Worm (Caenorhabditis elegans) whole organism, young adult: ENCODE measurements around the gene R08C7.12.

Source experiments
- B0261.1 ChIP-seq: sonication (generic microtip); optimal IDR thresholded peaks from 2 replicates; lab custom pipeline; 2016; ENCODE audit warnings: mild to moderate bottlenecking, missing genetic modification characterization, moderate library complexity, missing compliant biosample characterization
- B0336.3 ChIP-seq: fragments of 200-800 bp; sonication (Bioruptor generic); IDR thresholded peaks from 2 replicates; pipeline ENCODE4 v1.3.6; 2022; ENCODE audit warnings: missing genetic modification characterization, missing compliant biosample characterization
- C17E4.6 ChIP-seq: fragments of 200-800 bp; sonication (Bioruptor generic); IDR thresholded peaks from 2 replicates; pipeline ENCODE4 v1.3.6; 2022; ENCODE audit warnings: missing genetic modification reagents, missing genetic modification characterization, missing compliant biosample characterization
- F10E7.11 ChIP-seq: sonication (generic microtip); optimal IDR thresholded peaks from 2 replicates; lab custom pipeline; 2017; ENCODE audit warnings: mild to moderate bottlenecking, missing genetic modification characterization, moderate library complexity, missing compliant biosample characterization
- F23B12.7 ChIP-seq: sonication (generic microtip); optimal IDR thresholded peaks from 2 replicates; lab custom pipeline; 2017; ENCODE audit warnings: missing genetic modification characterization, mild to moderate bottlenecking, missing compliant biosample characterization, antibody characterized with exemption, moderate library complexity; ENCODE audit not compliant: insufficient read depth
- F39B2.1 ChIP-seq: fragments of 200-800 bp; sonication (Bioruptor generic); IDR thresholded peaks from 2 replicates; pipeline ENCODE4 v1.3.6; 2022; ENCODE audit warnings: missing genetic modification reagents, missing genetic modification characterization, missing compliant biosample characterization
- F49E8.2 ChIP-seq: sonication (generic microtip); optimal IDR thresholded peaks from 3 replicates; lab custom pipeline; 2017; ENCODE audit warnings: missing genetic modification characterization, mild to moderate bottlenecking, missing compliant biosample characterization, antibody characterized with exemption, moderate library complexity; ENCODE audit not compliant: insufficient read depth
- K11D2.4 ChIP-seq: fragments of 200-800 bp; sonication (Bioruptor generic); IDR thresholded peaks from 2 replicates; pipeline ENCODE4 v1.3.6; 2022; ENCODE audit warnings: missing genetic modification reagents, missing genetic modification characterization, missing compliant biosample characterization
- Y95B8A.8 ChIP-seq: fragments of 200-800 bp; sonication (Bioruptor generic); IDR thresholded peaks from 2 replicates; pipeline ENCODE4 v1.3.6; 2022; ENCODE audit warnings: missing genetic modification reagents, missing genetic modification characterization, missing compliant biosample characterization
- aptf-2 ChIP-seq: fragments of 200-800 bp; sonication (Bioruptor generic); conservative IDR thresholded peaks from 2 replicates; pipeline ENCODE4 v1.3.6; 2022; ENCODE audit warnings: missing genetic modification reagents, missing genetic modification characterization, missing compliant biosample characterization
- aptf-3 ChIP-seq: fragments of 200-800 bp; sonication (Bioruptor generic); IDR thresholded peaks from 2 replicates; pipeline ENCODE4 v1.3.6; 2022; ENCODE audit warnings: missing genetic modification characterization, missing compliant biosample characterization
- athp-1 ChIP-seq: sonication (generic microtip); optimal IDR thresholded peaks from 2 replicates; lab custom pipeline; 2017; ENCODE audit warnings: mild to moderate bottlenecking, missing genetic modification characterization, missing compliant biosample characterization
- attf-6 ChIP-seq: fragments of 200-800 bp; sonication (Bioruptor generic); IDR thresholded peaks from 2 replicates; pipeline ENCODE4 v1.3.6; 2022; ENCODE audit warnings: missing genetic modification reagents, missing genetic modification characterization, missing compliant biosample characterization
- ceh-100 ChIP-seq: fragments of 200-800 bp; sonication (Bioruptor generic); IDR thresholded peaks from 2 replicates; pipeline ENCODE4 v1.3.6; 2022; ENCODE audit warnings: missing genetic modification reagents, missing genetic modification characterization, missing compliant biosample characterization
- ceh-27 ChIP-seq: fragments of 200-800 bp; sonication (Bioruptor generic); optimal IDR thresholded peaks from 2 replicates; lab custom pipeline; 2018; ENCODE audit warnings: mild to moderate bottlenecking, missing genetic modification characterization, moderate library complexity, missing compliant biosample characterization
- ceh-58 ChIP-seq: fragments of 200-800 bp; sonication (Bioruptor generic); IDR thresholded peaks from 2 replicates; pipeline ENCODE4 v1.3.6; 2022; ENCODE audit warnings: missing genetic modification characterization, missing compliant biosample characterization
- dox-1 ChIP-seq: fragments of 200-800 bp; sonication (Bioruptor generic); IDR thresholded peaks from 2 replicates; pipeline ENCODE4 v1.3.6; 2022; ENCODE audit warnings: missing genetic modification reagents, missing genetic modification characterization, missing compliant biosample characterization
- dpl-1 ChIP-seq: fragments of 150-350 bp; optimal IDR thresholded peaks from 2 replicates; lab custom pipeline; 2014; ENCODE audit warnings: missing biosample characterization, missing genetic modification reagents, missing genetic modification characterization
- egl-44 ChIP-seq: fragments of 200-800 bp; sonication (Bioruptor generic); IDR thresholded peaks from 2 replicates; pipeline ENCODE4 v1.3.6; 2022; ENCODE audit warnings: missing genetic modification reagents, missing genetic modification characterization, missing compliant biosample characterization
- egrh-3 ChIP-seq: fragments of 200-800 bp; sonication (Bioruptor generic); IDR thresholded peaks from 2 replicates; pipeline ENCODE4 v1.3.6; 2022; ENCODE audit warnings: missing genetic modification reagents, missing genetic modification characterization, missing compliant biosample characterization
- fkh-3 ChIP-seq: sonication (generic microtip); optimal IDR thresholded peaks from 2 replicates; lab custom pipeline; 2016; ENCODE audit warnings: mild to moderate bottlenecking, missing genetic modification characterization, missing compliant biosample characterization
- gei-17 ChIP-seq: fragments of 200-800 bp; sonication (Bioruptor generic); optimal IDR thresholded peaks from 2 replicates; lab custom pipeline; 2018; ENCODE audit warnings: mild to moderate bottlenecking, missing genetic modification characterization, missing compliant biosample characterization
- hrde-1 ChIP-seq: sonication (generic microtip); optimal IDR thresholded peaks from 2 replicates; lab custom pipeline; 2016; ENCODE audit warnings: missing genetic modification characterization, mild to moderate bottlenecking, missing compliant biosample characterization, moderate library complexity, missing genotype, missing genetic modification reagents, borderline replicate concordance
- hsf-1 ChIP-seq: fragments of 200-800 bp; sonication (Bioruptor generic); IDR thresholded peaks from 2 replicates; pipeline ENCODE4 v1.3.6; 2022; ENCODE audit warnings: missing genetic modification reagents, missing genetic modification characterization, missing compliant biosample characterization
- lag-1 ChIP-seq: fragments of 200-800 bp; sonication (Bioruptor generic); IDR thresholded peaks from 2 replicates; pipeline ENCODE4 v1.3.6; 2022; ENCODE audit warnings: missing genetic modification reagents, missing genetic modification characterization, missing compliant biosample characterization
- lin-35 ChIP-seq, 3 experiments: fragments of 150-350 bp in 2 of 3; sonication (generic microtip) in 1 of 3; optimal IDR thresholded peaks; 2 replicates each; lab custom pipeline; 2014 to 2018; ENCODE audit warnings: missing biosample characterization in 3 of 3, missing genetic modification characterization in 3 of 3, missing genetic modification reagents in 3 of 3
- lin-40 ChIP-seq: sonication (generic microtip); optimal IDR thresholded peaks from 2 replicates; lab custom pipeline; 2016; ENCODE audit warnings: missing genetic modification characterization, mild to moderate bottlenecking, missing compliant biosample characterization, missing genotype, missing genetic modification reagents
- lin-54 ChIP-seq: fragments of 200-800 bp; sonication (Bioruptor generic); optimal IDR thresholded peaks from 2 replicates; lab custom pipeline; 2018; ENCODE audit warnings: mild to moderate bottlenecking, missing genetic modification characterization, missing compliant biosample characterization
- lsl-1 ChIP-seq: fragments of 200-800 bp; sonication (Bioruptor generic); optimal IDR thresholded peaks from 2 replicates; lab custom pipeline; 2018; ENCODE audit warnings: mild to moderate bottlenecking, missing genetic modification characterization, moderate library complexity, missing compliant biosample characterization
- mxl-1 ChIP-seq: sonication (generic microtip); optimal IDR thresholded peaks from 2 replicates; lab custom pipeline; 2016; ENCODE audit warnings: missing genetic modification characterization, missing compliant biosample characterization
- nfya-1 ChIP-seq: sonication (generic microtip); optimal IDR thresholded peaks from 2 replicates; lab custom pipeline; 2017; ENCODE audit warnings: antibody characterized with exemption, missing compliant biosample characterization, missing genetic modification characterization, borderline replicate concordance; ENCODE audit not compliant: insufficient read depth
- nhr-120 ChIP-seq: fragments of 200-800 bp; sonication (Bioruptor generic); IDR thresholded peaks from 2 replicates; pipeline ENCODE4 v1.3.6; 2022; ENCODE audit warnings: missing genetic modification characterization, missing compliant biosample characterization
- nhr-179 ChIP-seq: sonication (generic microtip); optimal IDR thresholded peaks from 2 replicates; lab custom pipeline; 2016; ENCODE audit warnings: mild to moderate bottlenecking, missing genetic modification characterization, missing compliant biosample characterization
- pha-4 ChIP-seq: fragments of 150-350 bp; sonication (generic microtip); optimal IDR thresholded peaks from 2 replicates; lab custom pipeline; 2014; ENCODE audit warnings: missing biosample characterization, missing genetic modification reagents, missing genetic modification characterization
- rcor-1 ChIP-seq: fragments of 200-800 bp; sonication (Bioruptor generic); IDR thresholded peaks from 2 replicates; pipeline ENCODE4 v1.3.6; 2022; ENCODE audit warnings: missing genetic modification reagents, missing genetic modification characterization, missing compliant biosample characterization
- rpc-1 ChIP-seq, 2 experiments: fragments of 150-350 bp in 1 of 2; sonication (generic microtip) in 1 of 2; optimal IDR thresholded peaks; 2 replicates each; lab custom pipeline; 2014 to 2018; ENCODE audit warnings: missing biosample characterization in 1 of 2, missing genetic modification characterization in 1 of 2, missing genetic modification reagents in 1 of 2, missing genotype in 1 of 2
- sptf-2 ChIP-seq: fragments of 200-800 bp; sonication (Bioruptor generic); optimal IDR thresholded peaks from 2 replicates; lab custom pipeline; 2018; ENCODE audit warnings: mild to moderate bottlenecking, missing genetic modification characterization, missing compliant biosample characterization
- tlf-1 ChIP-seq: fragments of 200-800 bp; sonication (Bioruptor generic); optimal IDR thresholded peaks from 2 replicates; lab custom pipeline; 2018; ENCODE audit warnings: mild to moderate bottlenecking, missing genetic modification characterization, missing compliant biosample characterization
- xnd-1 ChIP-seq: sonication (generic microtip); optimal IDR thresholded peaks from 2 replicates; lab custom pipeline; 2016; ENCODE audit warnings: missing genotype, missing genetic modification reagents, missing genetic modification characterization, missing compliant biosample characterization
- ztf-22 ChIP-seq: fragments of 200-800 bp; sonication (Bioruptor generic); optimal IDR thresholded peaks from 2 replicates; lab custom pipeline; 2018; ENCODE audit warnings: mild to moderate bottlenecking, missing genetic modification characterization, moderate library complexity, missing compliant biosample characterization
- ztf-28 ChIP-seq: fragments of 200-800 bp; sonication (Bioruptor generic); IDR thresholded peaks from 2 replicates; pipeline ENCODE4 v1.3.6; 2022; ENCODE audit warnings: missing genetic modification reagents, missing genetic modification characterization, missing compliant biosample characterization
- ztf-6 ChIP-seq: fragments of 200-800 bp; sonication (Bioruptor generic); IDR thresholded peaks from 2 replicates; pipeline ENCODE4 v1.3.6; 2022; ENCODE audit warnings: missing genetic modification reagents, missing genetic modification characterization, missing compliant biosample characterization

R08C7.12 gene

ce11 chrIV:4469770-4470709 is 20.5 kb downstream of the R08C7.12 start (continued):
- TF ChIP-seq dox-1 (GFP tag; lab: Robert Waterston, UW) (peak; percentile 55), egl-44 (GFP tag; lab: Robert Waterston, UW) (peak; percentile 85), athp-1 (peak; percentile 35), nfya-1 (tag; lab: Kevin White, UChicago) (no peak), tlf-1 (GFP tag; lab: Kevin White, UChicago) (peak; percentile 9), lin-40 (tag; lab: Kevin White, UChicago) (peak; percentile 15), rcor-1 (GFP tag; lab: Robert Waterston, UW) (peak; percentile 29; the same call in 1 of the 2 replicates), lsl-1 (peak; percentile 22), B0336.3 (GFP tag; lab: Robert Waterston, UW) (peak; percentile 74), attf-6 (GFP tag; lab: Robert Waterston, UW) (0 out of 2 replicates have a peak, but pooled peaks have one; percentile 12), nhr-179 (tag; lab: Kevin White, UChicago) (no peak), rpc-1 (optimal IDR thresholded peaks at IDR 0.05; lab: Kevin White, UChicago) (no peak), rpc-1 (tag; optimal IDR thresholded peaks at IDR 0.05; lab: Kevin White, UChicago) (no peak)
- TF ChIP-seq, all 124 proteins: peak for 55

DNA sequence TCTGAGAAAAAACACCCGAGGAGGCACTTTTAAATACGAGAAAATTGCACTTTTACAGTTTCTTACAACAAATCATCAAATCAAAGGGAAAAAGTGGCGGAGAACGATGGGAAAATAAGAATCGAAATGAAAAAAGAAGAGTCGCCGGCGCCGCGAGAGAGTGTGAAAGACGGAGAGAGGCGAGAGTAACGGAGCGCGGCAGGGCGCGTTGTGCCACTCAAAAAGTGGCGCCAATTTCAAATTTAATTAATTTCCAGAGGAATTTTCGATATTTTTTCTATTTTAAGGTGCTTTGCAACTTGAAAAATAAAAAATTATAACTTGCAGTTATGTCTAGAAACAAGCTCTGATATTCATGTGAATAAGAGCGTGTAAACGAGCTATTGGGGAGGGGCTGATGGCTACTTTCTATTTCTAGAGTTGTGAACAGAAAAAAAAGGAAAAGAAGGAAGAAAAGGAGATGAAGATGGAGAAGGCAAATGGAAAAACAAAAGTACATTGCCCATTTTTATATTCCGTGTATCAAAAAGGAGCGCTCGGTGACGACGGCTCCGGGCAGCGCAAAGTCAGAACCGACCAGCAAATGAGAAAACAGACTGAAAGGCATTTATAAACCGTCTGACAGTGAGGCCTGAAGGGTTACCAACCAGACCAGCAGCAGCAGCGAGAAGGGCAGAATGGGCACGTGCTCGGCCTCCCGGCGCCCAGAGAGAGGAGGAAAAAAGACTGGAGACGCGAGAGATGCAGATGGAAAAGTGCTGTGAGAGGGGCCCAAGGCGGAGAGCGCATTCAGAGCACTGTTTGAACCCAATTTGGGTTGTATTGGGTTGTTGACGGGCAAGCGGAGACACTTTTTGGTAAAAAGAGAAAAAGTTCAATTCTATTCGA is 21.6 kb downstream of the R08C7.12 start:
- TF ChIP-seq ztf-6 (no peak), ceh-27 (GFP tag; lab: Kevin White, UChicago) (no peak), rpc-1 (optimal IDR thresholded peaks at IDR 0.05; lab: Kevin White, UChicago) (no peak), rpc-1 (tag; optimal IDR thresholded peaks at IDR 0.05; lab: Kevin White, UChicago) (no peak), dpl-1 (GFP tag; lab: Kevin White, UChicago) (peak; percentile 4), ztf-22 (no peak), hsf-1 (GFP tag; lab: Robert Waterston, UW) (no peak), F39B2.1 (no peak), mxl-1 (tag; lab: Kevin White, UChicago) (no peak), F49E8.2 (tag; lab: Kevin White, UChicago) (no peak), F10E7.11 (no peak), Y95B8A.8 (GFP tag; lab: Robert Waterston, UW) (no peak; the same call in 1 of the 2 replicates), K11D2.4 (peak; percentile 55; the same call in 1 of the 2 replicates), fkh-3 (tag; lab: Kevin White, UChicago) (no peak), sptf-2 (GFP tag; lab: Kevin White, UChicago) (no peak), ceh-58 (0 out of 2 replicates have a peak, but pooled peaks have one; percentile 5), hrde-1 (tag; lab: Kevin White, UChicago) (no peak), gei-17 (GFP tag; lab: Kevin White, UChicago) (no peak), egrh-3 (peak; percentile 84), aptf-3 (GFP tag; lab: Robert Waterston, UW) (0 out of 2 replicates have a peak, but pooled peaks have one; percentile 34), nhr-120 (GFP tag; lab: Robert Waterston, UW) (no peak), pha-4 (tag; lab: Kevin White, UChicago) (no peak), lag-1 (GFP tag; lab: Robert Waterston, UW) (no peak), ztf-28 (GFP tag; lab: Robert Waterston, UW) (no peak), xnd-1 (tag; lab: Kevin White, UChicago) (no peak), lin-35 (GFP tag; optimal IDR thresholded peaks at IDR 0.05; lab: Kevin White, UChicago) (no peak), lin-54 (GFP tag; lab: Kevin White, UChicago) (peak; percentile 70), aptf-2 (GFP tag; lab: Robert Waterston, UW) (no peak), C17E4.6 (no peak), B0261.1 (tag; lab: Kevin White, UChicago) (no peak), F23B12.7 (tag; lab: Kevin White, UChicago) (peak; percentile 10), ceh-100 (no peak)
